Worm (Caenorhabditis elegans): ENCODE results near the gene sas-4.

DNA sequence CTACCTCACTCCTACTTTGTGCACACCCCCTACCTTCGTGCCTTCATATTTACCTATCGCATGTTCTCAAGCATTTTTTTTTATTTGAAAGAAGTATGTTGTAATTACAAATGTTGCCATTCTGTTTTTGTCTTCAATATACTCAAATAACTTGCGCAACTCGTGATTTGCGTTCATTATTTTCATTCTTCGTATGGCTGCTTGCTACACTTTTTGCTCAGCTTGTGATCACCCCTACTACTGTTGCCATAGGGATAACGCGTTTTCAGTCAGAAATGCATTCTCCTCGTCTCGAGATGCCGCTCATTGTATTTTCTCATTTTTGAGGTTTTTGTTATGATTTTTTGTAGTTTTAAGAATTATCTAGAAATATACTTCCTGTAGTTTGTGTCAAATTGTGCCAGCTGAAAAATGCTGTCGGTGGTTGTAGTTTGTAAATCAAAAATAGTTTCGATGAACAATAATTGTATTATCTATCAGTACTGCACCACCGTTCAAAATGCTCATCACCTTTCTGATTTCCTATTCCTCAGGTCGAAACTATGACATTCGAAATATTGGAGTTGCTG lies 4.3 kb upstream of the sas-4 start, which contains the start of gene F10E9.1:
- TF ChIP-seq F13H6.1 (tag; optimal IDR thresholded peaks at IDR 0.05) (no peak), mdl-1 (tag; optimal IDR thresholded peaks at IDR 0.05) (no peak), ZK546.5 (tag; optimal IDR thresholded peaks at IDR 0.05) (no peak), ceh-16 (tag; optimal IDR thresholded peaks at IDR 0.05) (no peak), R02D3.7 (tag; optimal IDR thresholded peaks at IDR 0.05) (no peak), ama-1 (optimal IDR thresholded peaks at IDR 0.05) (no peak), lsy-2 (tag; optimal IDR thresholded peaks at IDR 0.05) (peak in 1 of 2 experiments; percentile 32), aly-2 (tag; optimal IDR thresholded peaks at IDR 0.05) (no peak), fos-1 (tag; optimal IDR thresholded peaks at IDR 0.05) (no peak), blmp-1 (tag; optimal IDR thresholded peaks at IDR 0.05; ENCODE audit: insufficient read depth) (no peak)

Data from whole organism, L2 larva.